Worm (Caenorhabditis elegans) whole organism, late embryonic: ENCODE results near the gene T10B9.14.
A peak's percentile ranks its signal among the peaks of the same experiment; 100 is the strongest.

Experiments
- C08G9.2 ChIP-seq: sonication (generic microtip); optimal IDR thresholded peaks from 2 replicates; lab custom pipeline; 2016; ENCODE audit warnings: mild to moderate bottlenecking, missing genetic modification characterization, moderate library complexity, missing compliant biosample characterization
- F13H6.1 ChIP-seq: sonication (generic microtip); optimal IDR thresholded peaks from 2 replicates; lab custom pipeline; 2016; ENCODE audit warnings: missing genetic modification characterization, missing compliant biosample characterization
- K09A11.1 ChIP-seq: sonication (generic microtip); optimal IDR thresholded peaks from 2 replicates; lab custom pipeline; 2017; ENCODE audit warnings: antibody characterized with exemption, mild to moderate bottlenecking, missing genetic modification characterization, missing compliant biosample characterization; ENCODE audit not compliant: insufficient read depth
- T23F11.4 ChIP-seq: fragments of 200-800 bp; sonication (Bioruptor generic); optimal IDR thresholded peaks from 2 replicates; lab custom pipeline; 2018; ENCODE audit warnings: mild to moderate bottlenecking, missing genetic modification characterization, missing compliant biosample characterization
- Y22D7AL.16 ChIP-seq: sonication (generic microtip); optimal IDR thresholded peaks from 2 replicates; lab custom pipeline; 2016; ENCODE audit warnings: missing genetic modification characterization, missing compliant biosample characterization
- ahr-1 ChIP-seq: sonication (generic microtip); optimal IDR thresholded peaks from 2 replicates; lab custom pipeline; 2016; ENCODE audit warnings: missing genetic modification characterization, missing compliant biosample characterization
- ama-1 ChIP-seq: fragments of 150-350 bp; optimal IDR thresholded peaks from 2 replicates; lab custom pipeline; 2014
- ceh-14 ChIP-seq: sonication (generic microtip); optimal IDR thresholded peaks from 2 replicates; lab custom pipeline; 2016; ENCODE audit warnings: missing genotype, missing genetic modification characterization, missing compliant biosample characterization
- ceh-19 ChIP-seq: fragments of 200-800 bp; sonication (Bioruptor generic); optimal IDR thresholded peaks from 2 replicates; lab custom pipeline; 2018; ENCODE audit warnings: mild to moderate bottlenecking, missing genetic modification characterization, missing compliant biosample characterization
- ceh-2 ChIP-seq: sonication (generic microtip); optimal IDR thresholded peaks from 2 replicates; lab custom pipeline; 2016; ENCODE audit warnings: missing genotype, missing genetic modification characterization, missing compliant biosample characterization
- ceh-22 ChIP-seq: sonication (generic microtip); optimal IDR thresholded peaks from 2 replicates; lab custom pipeline; 2017; ENCODE audit warnings: missing biosample characterization, missing genetic modification characterization
- ceh-31 ChIP-seq: sonication (generic microtip); optimal IDR thresholded peaks from 2 replicates; lab custom pipeline; 2016; ENCODE audit warnings: missing genetic modification characterization, missing compliant biosample characterization
- ceh-34 ChIP-seq: sonication (generic microtip); optimal IDR thresholded peaks from 2 replicates; lab custom pipeline; 2016; ENCODE audit warnings: mild to moderate bottlenecking, missing genetic modification characterization, missing compliant biosample characterization
- ceh-45 ChIP-seq: fragments of 200-800 bp; sonication (Bioruptor generic); IDR thresholded peaks from 2 replicates; pipeline ENCODE4 v1.3.6; 2022; ENCODE audit warnings: missing genetic modification reagents, missing genetic modification characterization, missing compliant biosample characterization
- ceh-48 ChIP-seq: sonication (generic microtip); optimal IDR thresholded peaks from 2 replicates; lab custom pipeline; 2016; ENCODE audit warnings: missing genetic modification characterization, inconsistent platforms, missing compliant biosample characterization
- ceh-9 ChIP-seq: sonication (generic microtip); optimal IDR thresholded peaks from 2 replicates; lab custom pipeline; 2016; ENCODE audit warnings: mild to moderate bottlenecking, missing genetic modification characterization, inconsistent platforms, missing compliant biosample characterization
- che-1 ChIP-seq: sonication (generic microtip); optimal IDR thresholded peaks from 2 replicates; lab custom pipeline; 2016; ENCODE audit warnings: mild to moderate bottlenecking, missing genetic modification characterization, missing compliant biosample characterization
- elt-2 ChIP-seq: sonication (generic microtip); optimal IDR thresholded peaks from 2 replicates; lab custom pipeline; 2016; ENCODE audit warnings: missing genetic modification reagents, missing genetic modification characterization, missing compliant biosample characterization
- elt-4 ChIP-seq: sonication (generic microtip); optimal IDR thresholded peaks from 2 replicates; lab custom pipeline; 2016; ENCODE audit warnings: missing genetic modification characterization, missing compliant biosample characterization
- fax-1 ChIP-seq: sonication (generic microtip); optimal IDR thresholded peaks from 2 replicates; lab custom pipeline; 2016; ENCODE audit warnings: missing genotype, missing genetic modification characterization, missing compliant biosample characterization
- fkh-6 ChIP-seq: sonication (generic microtip); optimal IDR thresholded peaks from 2 replicates; lab custom pipeline; 2016; ENCODE audit warnings: missing genetic modification characterization, missing compliant biosample characterization
- hlh-15 ChIP-seq: sonication (generic microtip); optimal IDR thresholded peaks from 2 replicates; lab custom pipeline; 2016; ENCODE audit warnings: missing genetic modification characterization, missing compliant biosample characterization
- hlh-6 ChIP-seq: sonication (generic microtip); optimal IDR thresholded peaks from 2 replicates; lab custom pipeline; 2016; ENCODE audit warnings: missing genotype, missing genetic modification characterization, missing compliant biosample characterization
- hlh-8 ChIP-seq: sonication (generic microtip); optimal IDR thresholded peaks from 2 replicates; lab custom pipeline; 2016; ENCODE audit warnings: missing genotype, missing genetic modification characterization, missing compliant biosample characterization
- lin-11 ChIP-seq: fragments of 200-800 bp; sonication (Bioruptor generic); optimal IDR thresholded peaks from 2 replicates; lab custom pipeline; 2018; ENCODE audit warnings: mild to moderate bottlenecking, missing genetic modification characterization, missing compliant biosample characterization
- mec-3 ChIP-seq: sonication (generic microtip); optimal IDR thresholded peaks from 2 replicates; lab custom pipeline; 2016; ENCODE audit warnings: borderline replicate concordance, missing genetic modification characterization, missing compliant biosample characterization
- nfya-1 ChIP-seq: sonication (generic microtip); optimal IDR thresholded peaks from 2 replicates; lab custom pipeline; 2017; ENCODE audit warnings: missing genetic modification characterization, mild to moderate bottlenecking, missing compliant biosample characterization, antibody characterized with exemption, moderate library complexity
- odd-2 ChIP-seq: sonication (generic microtip); optimal IDR thresholded peaks from 2 replicates; lab custom pipeline; 2017; ENCODE audit warnings: antibody characterized with exemption, mild to moderate bottlenecking, missing genetic modification characterization, missing compliant biosample characterization
- pax-1 ChIP-seq: fragments of 150-350 bp; optimal IDR thresholded peaks from 2 replicates; lab custom pipeline; 2014; ENCODE audit warnings: missing biosample characterization, missing genetic modification characterization
- pha-4 ChIP-seq: fragments of 150-350 bp; optimal IDR thresholded peaks from 2 replicates; lab custom pipeline; 2018; ENCODE audit warnings: missing biosample characterization, missing genetic modification reagents, missing genetic modification characterization
- pqm-1 ChIP-seq: sonication (generic microtip); optimal IDR thresholded peaks from 2 replicates; lab custom pipeline; 2016; ENCODE audit warnings: missing genetic modification characterization, missing compliant biosample characterization
- pros-1 ChIP-seq: fragments of 150-350 bp; optimal IDR thresholded peaks from 2 replicates; lab custom pipeline; 2014; ENCODE audit warnings: missing biosample characterization, missing genetic modification reagents, missing genetic modification characterization
- sox-2 ChIP-seq: fragments of 200-800 bp; sonication (Bioruptor generic); IDR thresholded peaks from 2 replicates; pipeline ENCODE4 v1.3.6; 2022; ENCODE audit warnings: missing genetic modification reagents, missing genetic modification characterization, missing compliant biosample characterization
- syd-9 ChIP-seq: sonication (generic microtip); optimal IDR thresholded peaks from 2 replicates; lab custom pipeline; 2016; ENCODE audit warnings: mild to moderate bottlenecking, missing genetic modification characterization, moderate library complexity, missing compliant biosample characterization
- tbx-2 ChIP-seq: sonication (generic microtip); optimal IDR thresholded peaks from 2 replicates; lab custom pipeline; 2016; ENCODE audit warnings: missing genetic modification characterization, missing compliant biosample characterization
- ttx-3 ChIP-seq: sonication (generic microtip); optimal IDR thresholded peaks from 2 replicates; lab custom pipeline; 2016; ENCODE audit warnings: missing genetic modification reagents, missing genetic modification characterization, missing compliant biosample characterization
- unc-3 ChIP-seq, 2 experiments: fragments of 200-800 bp in 1 of 2; sonication (Bioruptor generic) in 1 of 2; sonication (generic microtip) in 1 of 2; conservative IDR thresholded peaks in 1 of 2; optimal IDR thresholded peaks in 1 of 2; 2 replicates each; pipeline versions ENCODE4 v1.3.6 to Lab custom; 2016 to 2022; ENCODE audit warnings: missing compliant biosample characterization in 2 of 2, missing genetic modification characterization in 2 of 2, missing genetic modification reagents in 1 of 2
- unc-42 ChIP-seq: sonication (generic microtip); optimal IDR thresholded peaks from 2 replicates; lab custom pipeline; 2016; ENCODE audit warnings: missing genotype, missing genetic modification characterization, missing compliant biosample characterization
- unc-55 ChIP-seq: sonication (generic microtip); optimal IDR thresholded peaks from 2 replicates; lab custom pipeline; 2017; ENCODE audit warnings: missing biosample characterization, missing genetic modification reagents, missing genetic modification characterization
- ztf-16 ChIP-seq: sonication (generic microtip); optimal IDR thresholded peaks from 2 replicates; lab custom pipeline; 2017; ENCODE audit warnings: missing genetic modification characterization, missing compliant biosample characterization

The T10B9.14 gene

DNA sequence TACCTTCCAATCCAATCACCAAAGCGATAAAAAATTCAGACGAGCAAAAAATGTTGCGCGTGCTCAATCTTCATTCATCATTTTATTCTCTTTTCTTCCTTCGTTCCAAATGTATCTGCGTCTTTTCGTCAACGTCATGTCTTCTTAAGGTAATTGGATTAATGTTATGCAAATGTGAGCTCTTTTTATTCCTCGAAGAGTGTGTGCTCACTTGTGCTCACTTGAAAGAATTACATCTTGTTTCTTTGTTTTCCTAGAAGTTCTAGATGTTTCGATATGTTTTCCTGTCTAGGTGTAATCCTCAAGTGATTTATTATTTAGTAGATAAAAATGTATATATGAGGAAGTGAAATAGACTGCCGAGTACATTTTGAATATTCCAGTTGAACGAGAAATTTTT lies 26.8 kb downstream of the T10B9.14 start:
- TF ChIP-seq che-1 (tag; lab: Kevin White, UChicago) (no peak), C08G9.2 (no peak), ttx-3 (tag; lab: Kevin White, UChicago) (no peak), mec-3 (no peak), ceh-14 (tag; lab: Kevin White, UChicago) (no peak), hlh-6 (no peak), hlh-15 (tag; lab: Kevin White, UChicago) (no peak), pqm-1 (tag; lab: Kevin White, UChicago) (no peak), Y22D7AL.16 (no peak), unc-42 (tag; lab: Kevin White, UChicago) (no peak), ceh-19 (GFP tag; lab: Kevin White, UChicago) (no peak), ceh-34 (tag; lab: Kevin White, UChicago) (no peak), F13H6.1 (tag; lab: Kevin White, UChicago) (no peak), ztf-16 (tag; lab: Kevin White, UChicago) (no peak), elt-4 (tag; lab: Kevin White, UChicago) (no peak), pros-1 (tag; lab: Kevin White, UChicago) (no peak), fkh-6 (tag; lab: Kevin White, UChicago) (no peak), ceh-2 (tag; lab: Kevin White, UChicago) (no peak)

ce11 chrII:9753730-9754129 lies 28.5 kb downstream of the T10B9.14 start, which contains the start of gene ZK1321.1:
Gene ZK1321.1, plus strand, starts transcription at chrII:9754030.
- no peak for TF ChIP-seq ceh-19 (GFP tag; lab: Kevin White, UChicago)

- TF ChIP-seq lin-11 (no peak), unc-55 (GFP tag; lab: Kevin White, UChicago) (no peak), ahr-1 (tag; lab: Kevin White, UChicago) (no peak), ceh-9 (tag; lab: Kevin White, UChicago) (no peak), hlh-6 (no peak), ceh-2 (tag; lab: Kevin White, UChicago) (no peak), ceh-34 (tag; lab: Kevin White, UChicago) (no peak)
Observed at ce11 chrII:9753056-9753455, 29.2 kb downstream of the T10B9.14 start, which contains the start of gene Y53C12B.7. Gene Y53C12B.7, minus strand, starts transcription at chrII:9753218.

- TF ChIP-seq T23F11.4 (GFP tag; lab: Kevin White, UChicago) (no peak), nfya-1 (no peak), ceh-45 (GFP tag; lab: Robert Waterston, UW) (no peak), ceh-22 (tag; lab: Kevin White, UChicago) (no peak), odd-2 (no peak), ceh-14 (tag; lab: Kevin White, UChicago) (no peak), ahr-1 (tag; lab: Kevin White, UChicago) (no peak), hlh-15 (tag; lab: Kevin White, UChicago) (no peak), unc-55 (GFP tag; lab: Kevin White, UChicago) (no peak), K09A11.1 (no peak), pqm-1 (tag; lab: Kevin White, UChicago) (no peak), sox-2 (no peak), ttx-3 (tag; lab: Kevin White, UChicago) (no peak), ama-1 (lab: Kevin White, UChicago) (no peak), pha-4 (tag; lab: Kevin White, UChicago) (no peak)
Observed at ce11 chrII:9752278-9752677, 30.0 kb downstream of the T10B9.14 start.

DNA sequence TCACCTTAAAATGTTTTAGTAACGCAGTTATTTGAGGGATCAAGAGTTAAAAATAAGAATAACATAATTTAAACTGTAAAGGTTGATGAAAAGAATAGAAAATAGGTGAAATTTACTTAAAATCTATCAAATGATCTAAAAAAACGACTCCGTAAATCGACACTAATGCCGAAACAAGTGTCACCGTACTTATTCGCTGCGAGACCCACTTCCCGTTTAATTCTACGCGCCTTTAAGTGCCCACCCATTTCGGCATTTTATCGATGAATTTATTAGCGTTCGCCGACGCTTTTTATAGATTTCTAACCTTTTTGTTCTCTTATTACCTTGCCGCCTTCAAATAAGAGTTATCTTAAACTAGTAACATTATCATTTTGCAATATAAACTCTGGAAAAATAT lies 36.2 kb downstream of the T10B9.14 start, which contains the start of the genes Y53C12B.1 and nos-3:
Gene Y53C12B.1 (minus strand): TSS at position 10 of the 400 bp plus-strand sequence.
Gene nos-3 (plus strand): TSS at position 248 of the 400 bp plus-strand sequence.
- TF ChIP-seq K09A11.1: no peak
- peak; percentile 89 for TF ChIP-seq nfya-1
- no peak for TF ChIP-seq fax-1 (tag; lab: Kevin White, UChicago)
- TF ChIP-seq ceh-48 (tag; lab: Kevin White, UChicago): peak; percentile 33
- peak; percentile 60 for TF ChIP-seq ceh-31 (tag; lab: Kevin White, UChicago)
- TF ChIP-seq syd-9 (tag; lab: Kevin White, UChicago): no peak
- no peak for TF ChIP-seq unc-55 (GFP tag; lab: Kevin White, UChicago)
- TF ChIP-seq ceh-2 (tag; lab: Kevin White, UChicago): peak; percentile 27
- TF ChIP-seq C08G9.2: no peak
- no peak for TF ChIP-seq ttx-3 (tag; lab: Kevin White, UChicago)
- TF ChIP-seq hlh-8 (tag; lab: Kevin White, UChicago): no peak
- TF ChIP-seq pax-1: peak; percentile 10
- TF ChIP-seq elt-2 (tag; lab: Kevin White, UChicago): peak; percentile 39
- peak; percentile 37 for TF ChIP-seq ceh-34 (tag; lab: Kevin White, UChicago)
- peak; percentile 82 for TF ChIP-seq unc-42 (tag; lab: Kevin White, UChicago)
- peak; percentile 41 for TF ChIP-seq tbx-2
- TF ChIP-seq unc-3 (GFP tag; conservative IDR thresholded peaks at IDR 0.05; lab: Robert Waterston, UW): no peak
- TF ChIP-seq unc-3 (tag; optimal IDR thresholded peaks at IDR 0.05; lab: Kevin White, UChicago): no peak
